Fruit fly (Drosophila melanogaster): ENCODE results near the gene B9d1.

DNA sequence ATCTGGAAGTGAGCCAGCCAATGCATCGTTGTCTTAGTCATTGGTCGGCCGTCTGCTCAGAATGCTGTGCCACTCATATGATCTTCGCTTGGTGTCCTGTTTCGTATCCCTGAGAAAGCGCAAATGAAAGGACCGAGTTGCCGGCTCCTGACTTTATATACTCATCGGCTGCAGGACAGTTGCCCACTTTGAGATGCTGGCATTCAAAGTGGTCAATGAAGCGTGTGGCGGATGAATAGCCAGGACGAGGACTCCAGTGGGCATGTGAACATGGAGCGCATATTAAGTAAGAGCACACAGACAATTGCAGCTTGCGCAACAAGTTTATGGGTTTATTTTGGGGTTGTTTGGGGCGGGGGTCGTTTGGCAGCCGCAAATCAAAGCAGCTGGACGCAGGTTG lies 3.6 kb downstream of the B9d1 start, which contains the start of gene Trissin:
- TF ChIP-seq HmgZ (tag; optimal IDR thresholded peaks at IDR 0.05), result no peak
- TF ChIP-seq CG8924 (tag; optimal IDR thresholded peaks at IDR 0.05), result no peak
- no peak for TF ChIP-seq Gsc (GFP tag; IDR thresholded peaks at IDR 0.05)
- no peak for TF ChIP-seq CG8089 (GFP tag; optimal IDR thresholded peaks at IDR 0.05)
- TF ChIP-seq CG30403 (GFP tag; optimal IDR thresholded peaks at IDR 0.05), result no peak
- TF ChIP-seq caup (GFP tag; optimal IDR thresholded peaks at IDR 0.05; ENCODE audit: severe bottlenecking), result no peak
- no peak for TF ChIP-seq bcd (GFP tag; optimal IDR thresholded peaks at IDR 0.05)
- no peak for TF ChIP-seq fd3F (GFP tag; optimal IDR thresholded peaks at IDR 0.05)
- no peak for TF ChIP-seq Elba2 (GFP tag; optimal IDR thresholded peaks at IDR 0.05)
- TF ChIP-seq nerfin-1 (tag; optimal IDR thresholded peaks at IDR 0.05), result no peak
- no peak for TF ChIP-seq Tbp (GFP tag; optimal IDR thresholded peaks at IDR 0.05)
